Fruit fly (Drosophila melanogaster) whole organism, embryonic: ENCODE data around the gene CG10804.

Experiments used
- Awh ChIP-seq: fragments of 200-800 bp; sonication (Bioruptor generic); IDR thresholded peaks from 2 replicates; pipeline ENCODE4, ENCODE4 v1.3.6; 2022; ENCODE audit warnings: missing biosample characterization, missing genetic modification characterization
- CG10209 ChIP-seq: fragments of 200-800 bp; sonication (Bioruptor generic); optimal IDR thresholded peaks from 3 replicates; lab custom pipeline; 2017; ENCODE audit warnings: missing biosample characterization, mild to moderate bottlenecking, missing genetic modification characterization, missing genetic modification reagents
- CG10654 ChIP-seq: fragments of 200-800 bp; sonication (Bioruptor generic); optimal IDR thresholded peaks from 2 replicates; lab custom pipeline; 2016; ENCODE audit warnings: missing biosample characterization, missing genetic modification characterization
- CG11247 ChIP-seq: fragments of 200-800 bp; sonication (Bioruptor generic); IDR thresholded peaks from 2 replicates; pipeline ENCODE4 v1.3.6; 2022; ENCODE audit warnings: missing biosample characterization, missing genetic modification characterization
- CG11696 ChIP-seq: fragments of 200-800 bp; sonication (Bioruptor generic); IDR thresholded peaks from 2 replicates; pipeline ENCODE4 v1.3.6; 2022; ENCODE audit warnings: missing biosample characterization, missing genetic modification characterization
- CG12071 ChIP-seq: fragments of 200-800 bp; sonication (Bioruptor generic); optimal IDR thresholded peaks from 3 replicates; lab custom pipeline; 2018; ENCODE audit warnings: missing biosample characterization, mild to moderate bottlenecking, missing genetic modification characterization
- CG12391 ChIP-seq: fragments of 200-800 bp; sonication (Bioruptor generic); optimal IDR thresholded peaks from 3 replicates; lab custom pipeline; 2018; ENCODE audit warnings: missing biosample characterization, mild to moderate bottlenecking, missing genetic modification characterization, moderate library complexity
- CG13775 ChIP-seq: fragments of 200-800 bp; sonication (Bioruptor generic); optimal IDR thresholded peaks from 3 replicates; lab custom pipeline; 2017; ENCODE audit warnings: missing biosample characterization, mild to moderate bottlenecking, missing genetic modification characterization
- CG14050 ChIP-seq: fragments of 200-800 bp; sonication (Bioruptor generic); IDR thresholded peaks from 3 replicates; pipeline ENCODE4 v1.3.6; 2022; ENCODE audit warnings: missing biosample characterization, missing genetic modification characterization
- CG14441 ChIP-seq: fragments of 200-800 bp; sonication (Bioruptor generic); IDR thresholded peaks from 2 replicates; pipeline ENCODE4 v1.3.6; 2022; ENCODE audit warnings: missing biosample characterization, missing genetic modification characterization
- CG17568 ChIP-seq: fragments of 200-800 bp; sonication (Bioruptor generic); optimal IDR thresholded peaks from 2 replicates; lab custom pipeline; 2018; ENCODE audit warnings: missing biosample characterization, mild to moderate bottlenecking, missing genetic modification characterization, moderate library complexity
- CG2202 ChIP-seq: fragments of 200-800 bp; sonication (Bioruptor generic); optimal IDR thresholded peaks from 2 replicates; lab custom pipeline; 2018; ENCODE audit warnings: missing biosample characterization, mild to moderate bottlenecking, missing genetic modification characterization
- CG30403 ChIP-seq: fragments of 200-800 bp; sonication (Bioruptor generic); optimal IDR thresholded peaks from 3 replicates; lab custom pipeline; 2016; ENCODE audit warnings: missing biosample characterization, missing genetic modification characterization
- CG31365 ChIP-seq: fragments of 200-800 bp; sonication (Bioruptor generic); optimal IDR thresholded peaks from 2 replicates; lab custom pipeline; 2018; ENCODE audit warnings: missing biosample characterization, mild to moderate bottlenecking, missing genetic modification characterization
- CG33557 ChIP-seq: fragments of 200-800 bp; sonication (Bioruptor generic); optimal IDR thresholded peaks from 2 replicates; lab custom pipeline; 2019; ENCODE audit warnings: missing biosample characterization, mild to moderate bottlenecking, missing genetic modification characterization, moderate library complexity
- CG43689 ChIP-seq: fragments of 200-800 bp; sonication (Bioruptor generic); IDR thresholded peaks from 2 replicates; pipeline ENCODE4 v1.3.6; 2022; ENCODE audit warnings: missing biosample characterization, missing genetic modification characterization
- CG7271 ChIP-seq: fragments of 200-800 bp; sonication (Bioruptor generic); optimal IDR thresholded peaks from 2 replicates; lab custom pipeline; 2018; ENCODE audit warnings: missing biosample characterization, mild to moderate bottlenecking, missing genetic modification characterization, moderate library complexity
- CG7987 ChIP-seq: fragments of 200-800 bp; sonication (Bioruptor generic); optimal IDR thresholded peaks from 2 replicates; lab custom pipeline; 2018; ENCODE audit warnings: missing biosample characterization, mild to moderate bottlenecking, missing genetic modification characterization, moderate library complexity
- CG8290 ChIP-seq, 3 experiments: fragments of 200-800 bp; sonication (Bioruptor generic); optimal IDR thresholded peaks; 2 replicates each; lab custom pipeline; 2016 to 2019; ENCODE audit warnings: missing biosample characterization in 3 of 3, missing genetic modification characterization in 3 of 3, mild to moderate bottlenecking in 2 of 3, moderate library complexity in 1 of 3
- CG9727 ChIP-seq: fragments of 200-800 bp; sonication (Bioruptor generic); optimal IDR thresholded peaks from 3 replicates; lab custom pipeline; 2017; ENCODE audit warnings: missing biosample characterization, mild to moderate bottlenecking, missing genetic modification characterization
- Ets97D ChIP-seq: fragments of 200-800 bp; sonication (Bioruptor generic); optimal IDR thresholded peaks from 3 replicates; lab custom pipeline; 2016; ENCODE audit warnings: missing biosample characterization, missing genetic modification characterization
- Nf-YB ChIP-seq: fragments of 200-800 bp; sonication (Bioruptor generic); optimal IDR thresholded peaks from 3 replicates; lab custom pipeline; 2019; ENCODE audit warnings: missing biosample characterization, mild to moderate bottlenecking, missing genetic modification characterization, moderate library complexity
- ase ChIP-seq: fragments of 200-800 bp; sonication (Bioruptor generic); IDR thresholded peaks from 3 replicates; pipeline ENCODE4 v1.3.6; 2022; ENCODE audit warnings: missing biosample characterization, missing genetic modification characterization
- chm ChIP-seq: fragments of 200-800 bp; sonication (Bioruptor generic); IDR thresholded peaks from 2 replicates; pipeline ENCODE4 v1.3.6; 2022; ENCODE audit warnings: missing biosample characterization, missing genetic modification characterization
- ci ChIP-seq: fragments of 200-800 bp; sonication (Bioruptor generic); IDR thresholded peaks from 3 replicates; pipeline ENCODE4 v1.3.6; 2022; ENCODE audit warnings: missing biosample characterization, missing genetic modification characterization
- crc ChIP-seq: fragments of 200-800 bp; sonication (Bioruptor generic); optimal IDR thresholded peaks from 2 replicates; lab custom pipeline; 2016; ENCODE audit warnings: missing biosample characterization, missing genetic modification characterization
- fd102C ChIP-seq: fragments of 200-800 bp; sonication (Bioruptor generic); optimal IDR thresholded peaks from 2 replicates; lab custom pipeline; 2018; ENCODE audit warnings: missing biosample characterization, mild to moderate bottlenecking, missing genetic modification characterization, moderate library complexity
- grau ChIP-seq: fragments of 200-800 bp; optimal IDR thresholded peaks from 3 replicates; lab custom pipeline; 2019; ENCODE audit warnings: missing biosample characterization, mild to moderate bottlenecking, missing genetic modification characterization, moderate library complexity
- lov ChIP-seq, 2 experiments: fragments of 200-800 bp in 1 of 2; fragments of >200 bp in 1 of 2; sonication (Bioruptor generic) in 1 of 2; IDR thresholded peaks in 1 of 2; optimal IDR thresholded peaks in 1 of 2; 2 replicates in 1 of 2; 3 replicates in 1 of 2; pipeline versions ENCODE4 v1.3.6 to Lab custom; 2017 to 2022; ENCODE audit warnings: missing biosample characterization in 1 of 2, missing genetic modification characterization in 1 of 2
- nerfin-1 ChIP-seq: fragments of 200-800 bp; sonication (Bioruptor generic); optimal IDR thresholded peaks from 3 replicates; lab custom pipeline; 2019; ENCODE audit warnings: missing biosample characterization, mild to moderate bottlenecking, missing genetic modification characterization, moderate library complexity
- nom ChIP-seq: fragments of 200-800 bp; sonication (Bioruptor generic); optimal IDR thresholded peaks from 2 replicates; lab custom pipeline; 2017; ENCODE audit warnings: missing biosample characterization, missing genetic modification characterization, mild to moderate bottlenecking, moderate library complexity, missing genetic modification reagents
- sens ChIP-seq: fragments of 200-800 bp; sonication (Bioruptor generic); peaks from one replicate; lab custom pipeline; 2016; ENCODE audit warnings: missing biosample characterization, missing genetic modification characterization
- stwl ChIP-seq: fragments of 200-800 bp; sonication (Bioruptor generic); optimal IDR thresholded peaks from 3 replicates; lab custom pipeline; 2018; ENCODE audit warnings: missing biosample characterization, mild to moderate bottlenecking, missing genetic modification characterization, moderate library complexity
- tgo ChIP-seq: fragments of 200-800 bp; sonication (Bioruptor generic); IDR thresholded peaks from 3 replicates; pipeline ENCODE4 v1.3.6; 2022; ENCODE audit warnings: missing biosample characterization, missing genetic modification characterization
- ttk ChIP-seq: fragments of 200-800 bp; sonication (Bioruptor generic); IDR thresholded peaks from 2 replicates; pipeline ENCODE4 v2.1.2; 2022; ENCODE audit warnings: missing biosample characterization, missing genetic modification characterization
- tup ChIP-seq: fragments of 200-800 bp; sonication (Bioruptor generic); optimal IDR thresholded peaks from 2 replicates; lab custom pipeline; 2016; ENCODE audit warnings: missing biosample characterization, mild to moderate bottlenecking, missing genetic modification characterization, moderate library complexity
- z ChIP-seq: fragments of 200-800 bp; sonication (Bioruptor generic); IDR thresholded peaks from 3 replicates; pipeline ENCODE4 v1.3.6; 2022; ENCODE audit warnings: missing biosample characterization, missing genetic modification characterization
- zen ChIP-seq: fragments of 200-800 bp; sonication (Bioruptor generic); optimal IDR thresholded peaks from 3 replicates; lab custom pipeline; 2018; ENCODE audit warnings: missing biosample characterization, mild to moderate bottlenecking, missing genetic modification characterization, moderate library complexity
- zfh1 ChIP-seq: fragments of 200-800 bp; sonication (Bioruptor generic); IDR thresholded peaks from 3 replicates; pipeline ENCODE4 v1.3.6; 2022; ENCODE audit warnings: missing biosample characterization, missing genetic modification characterization

CG10804 gene

dm6 chrX:3504251-3504650 is 22.1 kb upstream of the CG10804 start:
- no peak for TF ChIP-seq Nf-YB (GFP tag; lab: Kevin White, UChicago)
- TF ChIP-seq fd102C (GFP tag; lab: Kevin White, UChicago) = peak; percentile 15
- no peak for TF ChIP-seq CG7987 (GFP tag; lab: Kevin White, UChicago)
- peak; percentile 25 for TF ChIP-seq grau (tag; lab: Kevin White, UChicago)
- no peak for TF ChIP-seq CG30403
- TF ChIP-seq CG10654 (GFP tag; lab: Kevin White, UChicago) = no peak
- peak; percentile 1 for TF ChIP-seq CG13775 (GFP tag; lab: Kevin White, UChicago)
- TF ChIP-seq CG2202 (tag; lab: Kevin White, UChicago) = peak; percentile 5
- TF ChIP-seq ci (GFP tag; lab: Robert Waterston, UW) = 0 out of 3 replicates have a peak, but pooled peaks have one; percentile 14
- TF ChIP-seq CG12071 = no peak
- no peak for TF ChIP-seq tgo (GFP tag; lab: Robert Waterston, UW)
- no peak for TF ChIP-seq CG10209 (GFP tag; lab: Kevin White, UChicago)
- TF ChIP-seq zfh1 (GFP tag; lab: Robert Waterston, UW) = 0 out of 3 replicates have a peak, but pooled peaks have one; percentile 28
- TF ChIP-seq Ets97D (GFP tag; lab: Kevin White, UChicago) = peak; percentile 91
- TF ChIP-seq CG11247 (GFP tag; lab: Robert Waterston, UW) = no peak
- TF ChIP-seq CG8290 (GFP tag; optimal IDR thresholded peaks at IDR 0.05; lab: Kevin White, UChicago) = no peak
- no peak for TF ChIP-seq CG8290 (tag; optimal IDR thresholded peaks at IDR 0.05; lab: Kevin White, UChicago)
- no peak for TF ChIP-seq lov (optimal IDR thresholded peaks at IDR 0.05; lab: Kevin White, UChicago)
- TF ChIP-seq lov (GFP tag; IDR thresholded peaks at IDR 0.05; lab: Robert Waterston, UW) = 0 out of 3 replicates have a peak, but pooled peaks have one; percentile 28
- TF ChIP-seq CG9727 (GFP tag; lab: Kevin White, UChicago) = peak; percentile 9
- TF ChIP-seq CG14441 (GFP tag; lab: Robert Waterston, UW) = no peak
- TF ChIP-seq sens (GFP tag; lab: Kevin White, UChicago) = peak; percentile 65
- no peak for TF ChIP-seq nom
- TF ChIP-seq zen = peak; percentile 25
- TF ChIP-seq chm (GFP tag; lab: Robert Waterston, UW) = 0 out of 2 replicates have a peak, but pooled peaks have one; percentile 35
- 0 out of 2 replicates have a peak, but pooled peaks have one; percentile 9 for TF ChIP-seq Awh (GFP tag; lab: Robert Waterston, UW)
- no peak for TF ChIP-seq CG17568 (GFP tag; lab: Kevin White, UChicago)
- no peak for TF ChIP-seq CG14050 (GFP tag; lab: Robert Waterston, UW)
- no peak for TF ChIP-seq ttk (GFP tag; lab: Robert Waterston, UW)
- peak; percentile 13 for TF ChIP-seq stwl (tag; lab: Kevin White, UChicago)
- TF ChIP-seq CG31365 = peak; percentile 38
- 0 out of 3 replicates have a peak, but pooled peaks have one; percentile 7 for TF ChIP-seq z (GFP tag; lab: Robert Waterston, UW)
- peak; percentile 1 for TF ChIP-seq CG33557
- 0 out of 3 replicates have a peak, but pooled peaks have one; percentile 31 for TF ChIP-seq ase (GFP tag; lab: Robert Waterston, UW)
- peak; percentile 66 for TF ChIP-seq CG7271 (tag; lab: Kevin White, UChicago)
- no peak for TF ChIP-seq crc (GFP tag; lab: Kevin White, UChicago)
- TF ChIP-seq CG12391 (tag; lab: Kevin White, UChicago) = no peak
- no peak for TF ChIP-seq tup (GFP tag; lab: Kevin White, UChicago)

- TF ChIP-seq CG11696 (GFP tag; lab: Robert Waterston, UW) (peak; percentile 79), nerfin-1 (tag; lab: Kevin White, UChicago) (peak; percentile 95), CG43689 (GFP tag; lab: Robert Waterston, UW) (no peak)
- TF ChIP-seq, all 482 proteins: peak for 2
Observed at dm6 chrX:3485871-3486270, 3.7 kb upstream of the CG10804 start.
